Worm (Caenorhabditis elegans) whole organism, young adult: ENCODE measurements around the gene T07A9.15.

ENCODE experiments used
- B0261.1 ChIP-seq: sonication (generic microtip); optimal IDR thresholded peaks from 2 replicates; lab custom pipeline; 2016; ENCODE audit warnings: mild to moderate bottlenecking, missing genetic modification characterization, moderate library complexity, missing compliant biosample characterization
- D2030.7 ChIP-seq: fragments of 200-800 bp; sonication (Bioruptor generic); IDR thresholded peaks from 2 replicates; pipeline ENCODE4 v1.3.6; 2022; ENCODE audit warnings: missing genetic modification reagents, missing genetic modification characterization, missing compliant biosample characterization
- F10E7.11 ChIP-seq: sonication (generic microtip); optimal IDR thresholded peaks from 2 replicates; lab custom pipeline; 2017; ENCODE audit warnings: mild to moderate bottlenecking, missing genetic modification characterization, moderate library complexity, missing compliant biosample characterization
- F33H1.4 ChIP-seq: fragments of 200-800 bp; sonication (Bioruptor generic); IDR thresholded peaks from 2 replicates; pipeline ENCODE4 v1.3.6; 2022; ENCODE audit warnings: missing genetic modification reagents, missing genetic modification characterization, missing compliant biosample characterization
- F39B2.1 ChIP-seq: fragments of 200-800 bp; sonication (Bioruptor generic); IDR thresholded peaks from 2 replicates; pipeline ENCODE4 v1.3.6; 2022; ENCODE audit warnings: missing genetic modification reagents, missing genetic modification characterization, missing compliant biosample characterization
- F52B5.7 ChIP-seq: sonication (generic microtip); optimal IDR thresholded peaks from 2 replicates; lab custom pipeline; 2016; ENCODE audit warnings: mild to moderate bottlenecking, missing genetic modification characterization, missing compliant biosample characterization
- K11D2.4 ChIP-seq: fragments of 200-800 bp; sonication (Bioruptor generic); IDR thresholded peaks from 2 replicates; pipeline ENCODE4 v1.3.6; 2022; ENCODE audit warnings: missing genetic modification reagents, missing genetic modification characterization, missing compliant biosample characterization
- T26A5.8 ChIP-seq: sonication (generic microtip); optimal IDR thresholded peaks from 2 replicates; lab custom pipeline; 2016; ENCODE audit warnings: missing genetic modification characterization, missing compliant biosample characterization
- Y56A3A.18 ChIP-seq: fragments of 200-800 bp; sonication (Bioruptor generic); IDR thresholded peaks from 2 replicates; pipeline ENCODE4 v1.3.6; 2022; ENCODE audit warnings: missing genetic modification reagents, missing genetic modification characterization, missing compliant biosample characterization
- Y67H2A.10 ChIP-seq: fragments of 200-800 bp; sonication (Bioruptor generic); conservative IDR thresholded peaks from 2 replicates; pipeline ENCODE4 v1.3.6; 2022; ENCODE audit warnings: missing genetic modification reagents, missing genetic modification characterization, missing compliant biosample characterization
- ama-1 ChIP-seq, 3 experiments: fragments of 150-350 bp in 1 of 3; sonication (generic microtip) in 2 of 3; optimal IDR thresholded peaks; 2 replicates each; lab custom pipeline; 2014 to 2018; ENCODE audit warnings: missing biosample characterization in 2 of 3, missing genetic modification characterization in 2 of 3, missing genetic modification reagents in 2 of 3
- aptf-2 ChIP-seq: fragments of 200-800 bp; sonication (Bioruptor generic); conservative IDR thresholded peaks from 2 replicates; pipeline ENCODE4 v1.3.6; 2022; ENCODE audit warnings: missing genetic modification reagents, missing genetic modification characterization, missing compliant biosample characterization
- attf-6 ChIP-seq: fragments of 200-800 bp; sonication (Bioruptor generic); IDR thresholded peaks from 2 replicates; pipeline ENCODE4 v1.3.6; 2022; ENCODE audit warnings: missing genetic modification reagents, missing genetic modification characterization, missing compliant biosample characterization
- cebp-2 ChIP-seq: fragments of 200-800 bp; sonication (Bioruptor generic); IDR thresholded peaks from 2 replicates; pipeline ENCODE4 v1.3.6; 2022; ENCODE audit warnings: missing genetic modification characterization, missing compliant biosample characterization
- ceh-79 ChIP-seq: sonication (generic microtip); optimal IDR thresholded peaks from 2 replicates; lab custom pipeline; 2017; ENCODE audit warnings: mild to moderate bottlenecking, missing genetic modification characterization, missing compliant biosample characterization
- dpl-1 ChIP-seq: fragments of 150-350 bp; optimal IDR thresholded peaks from 2 replicates; lab custom pipeline; 2014; ENCODE audit warnings: missing biosample characterization, missing genetic modification reagents, missing genetic modification characterization
- efl-1 ChIP-seq: fragments of 150-350 bp; optimal IDR thresholded peaks from 2 replicates; lab custom pipeline; 2014; ENCODE audit warnings: missing biosample characterization, missing genetic modification reagents, missing genetic modification characterization
- egl-44 ChIP-seq: fragments of 200-800 bp; sonication (Bioruptor generic); IDR thresholded peaks from 2 replicates; pipeline ENCODE4 v1.3.6; 2022; ENCODE audit warnings: missing genetic modification reagents, missing genetic modification characterization, missing compliant biosample characterization
- ekl-4 ChIP-seq: fragments of 200-800 bp; sonication (Bioruptor generic); IDR thresholded peaks from 2 replicates; pipeline ENCODE4 v1.3.6; 2022; ENCODE audit warnings: missing genetic modification reagents, missing genetic modification characterization, missing compliant biosample characterization
- fkh-3 ChIP-seq: sonication (generic microtip); optimal IDR thresholded peaks from 2 replicates; lab custom pipeline; 2016; ENCODE audit warnings: mild to moderate bottlenecking, missing genetic modification characterization, missing compliant biosample characterization
- gei-17 ChIP-seq: fragments of 200-800 bp; sonication (Bioruptor generic); optimal IDR thresholded peaks from 2 replicates; lab custom pipeline; 2018; ENCODE audit warnings: mild to moderate bottlenecking, missing genetic modification characterization, missing compliant biosample characterization
- hlh-26 ChIP-seq: fragments of 200-800 bp; sonication (Bioruptor generic); conservative IDR thresholded peaks from 2 replicates; pipeline ENCODE4 v1.3.6; 2022; ENCODE audit warnings: missing genetic modification reagents, missing genetic modification characterization, missing compliant biosample characterization
- hmg-1.2 ChIP-seq: fragments of 200-800 bp; sonication (Bioruptor generic); IDR thresholded peaks from 2 replicates; pipeline ENCODE4 v1.3.6; 2022; ENCODE audit warnings: missing genetic modification reagents, missing genetic modification characterization, missing compliant biosample characterization
- hmg-20 ChIP-seq: fragments of 200-800 bp; sonication (Bioruptor generic); IDR thresholded peaks from 2 replicates; pipeline ENCODE4 v1.3.6; 2022; ENCODE audit warnings: missing genetic modification reagents, missing genetic modification characterization, missing compliant biosample characterization
- let-607 ChIP-seq, 2 experiments: fragments of 200-800 bp in 1 of 2; sonication (Bioruptor generic) in 1 of 2; sonication (generic microtip) in 1 of 2; optimal IDR thresholded peaks; 2 replicates each; lab custom pipeline; 2016 to 2018; ENCODE audit warnings: mild to moderate bottlenecking in 2 of 2, missing compliant biosample characterization in 2 of 2, missing genetic modification characterization in 2 of 2, moderate library complexity in 2 of 2, missing genotype in 1 of 2
- lin-35 ChIP-seq, 3 experiments: fragments of 150-350 bp in 2 of 3; sonication (generic microtip) in 1 of 3; optimal IDR thresholded peaks; 2 replicates each; lab custom pipeline; 2014 to 2018; ENCODE audit warnings: missing biosample characterization in 3 of 3, missing genetic modification characterization in 3 of 3, missing genetic modification reagents in 3 of 3
- lin-40 ChIP-seq: sonication (generic microtip); optimal IDR thresholded peaks from 2 replicates; lab custom pipeline; 2016; ENCODE audit warnings: missing genetic modification characterization, mild to moderate bottlenecking, missing compliant biosample characterization, missing genotype, missing genetic modification reagents
- lin-54 ChIP-seq: fragments of 200-800 bp; sonication (Bioruptor generic); optimal IDR thresholded peaks from 2 replicates; lab custom pipeline; 2018; ENCODE audit warnings: mild to moderate bottlenecking, missing genetic modification characterization, missing compliant biosample characterization
- lsl-1 ChIP-seq: fragments of 200-800 bp; sonication (Bioruptor generic); optimal IDR thresholded peaks from 2 replicates; lab custom pipeline; 2018; ENCODE audit warnings: mild to moderate bottlenecking, missing genetic modification characterization, moderate library complexity, missing compliant biosample characterization
- madf-10 ChIP-seq: sonication (generic microtip); optimal IDR thresholded peaks from 2 replicates; lab custom pipeline; 2016; ENCODE audit warnings: mild to moderate bottlenecking, missing genetic modification characterization, missing compliant biosample characterization
- nfya-1 ChIP-seq: sonication (generic microtip); optimal IDR thresholded peaks from 2 replicates; lab custom pipeline; 2017; ENCODE audit warnings: antibody characterized with exemption, missing compliant biosample characterization, missing genetic modification characterization, borderline replicate concordance; ENCODE audit not compliant: insufficient read depth
- nfya-2 ChIP-seq: fragments of 200-800 bp; sonication (Bioruptor generic); IDR thresholded peaks from 2 replicates; pipeline ENCODE4 v1.3.6; 2022; ENCODE audit warnings: missing genetic modification reagents, missing genetic modification characterization, missing compliant biosample characterization
- nfyb-1 ChIP-seq: fragments of 200-800 bp; sonication (Bioruptor generic); IDR thresholded peaks from 2 replicates; pipeline ENCODE4 v1.3.6; 2022; ENCODE audit warnings: missing genetic modification reagents, missing genetic modification characterization, missing compliant biosample characterization
- nhr-120 ChIP-seq: fragments of 200-800 bp; sonication (Bioruptor generic); IDR thresholded peaks from 2 replicates; pipeline ENCODE4 v1.3.6; 2022; ENCODE audit warnings: missing genetic modification characterization, missing compliant biosample characterization
- nhr-80 ChIP-seq: sonication (generic microtip); optimal IDR thresholded peaks from 2 replicates; lab custom pipeline; 2016; ENCODE audit warnings: missing genetic modification characterization, missing compliant biosample characterization
- nhr-90 ChIP-seq: sonication (generic microtip); optimal IDR thresholded peaks from 2 replicates; lab custom pipeline; 2016; ENCODE audit warnings: missing genotype, mild to moderate bottlenecking, missing genetic modification characterization, missing compliant biosample characterization
- rec-8 ChIP-seq, 2 experiments: sonication (generic microtip); optimal IDR thresholded peaks; 2 replicates each; lab custom pipeline; 2016; ENCODE audit warnings: mild to moderate bottlenecking in 2 of 2, missing genetic modification characterization in 2 of 2, missing genetic modification reagents in 2 of 2, missing genotype in 2 of 2, missing biosample characterization in 1 of 2, missing compliant biosample characterization in 1 of 2, moderate library complexity in 1 of 2
- rpc-1 ChIP-seq, 2 experiments: fragments of 150-350 bp in 1 of 2; sonication (generic microtip) in 1 of 2; optimal IDR thresholded peaks; 2 replicates each; lab custom pipeline; 2014 to 2018; ENCODE audit warnings: missing biosample characterization in 1 of 2, missing genetic modification characterization in 1 of 2, missing genetic modification reagents in 1 of 2, missing genotype in 1 of 2
- sdz-38 ChIP-seq: sonication (generic microtip); optimal IDR thresholded peaks from 2 replicates; lab custom pipeline; 2016; ENCODE audit warnings: missing genotype, missing genetic modification characterization, missing compliant biosample characterization
- snpc-1.1 ChIP-seq: sonication (generic microtip); optimal IDR thresholded peaks from 2 replicates; lab custom pipeline; 2017; ENCODE audit warnings: missing genetic modification characterization, mild to moderate bottlenecking, missing compliant biosample characterization, antibody characterized with exemption, moderate library complexity, missing genotype, missing genetic modification reagents; ENCODE audit not compliant: insufficient read depth
- snpc-1.3 ChIP-seq: sonication (generic microtip); optimal IDR thresholded peaks from 2 replicates; lab custom pipeline; 2017; ENCODE audit warnings: missing genetic modification characterization, mild to moderate bottlenecking, missing compliant biosample characterization, antibody characterized with exemption, moderate library complexity, missing genotype, missing genetic modification reagents; ENCODE audit not compliant: insufficient read depth
- snpc-3.4 ChIP-seq: sonication (generic microtip); optimal IDR thresholded peaks from 2 replicates; lab custom pipeline; 2017; ENCODE audit warnings: missing genetic modification characterization, mild to moderate bottlenecking, missing compliant biosample characterization, antibody characterized with exemption, moderate library complexity, missing genotype, missing genetic modification reagents
- somi-1 ChIP-seq: fragments of 200-800 bp; sonication (Bioruptor generic); optimal IDR thresholded peaks from 2 replicates; lab custom pipeline; 2018; ENCODE audit warnings: mild to moderate bottlenecking, missing genetic modification characterization, missing compliant biosample characterization
- tbx-9 ChIP-seq: sonication (generic microtip); optimal IDR thresholded peaks from 2 replicates; lab custom pipeline; 2016; ENCODE audit warnings: borderline replicate concordance, missing genetic modification characterization, inconsistent platforms, missing compliant biosample characterization
- zim-3 ChIP-seq: sonication (generic microtip); optimal IDR thresholded peaks from 2 replicates; lab custom pipeline; 2017; ENCODE audit warnings: mild to moderate bottlenecking, missing genetic modification characterization, moderate library complexity, missing compliant biosample characterization
- ztf-22 ChIP-seq: fragments of 200-800 bp; sonication (Bioruptor generic); optimal IDR thresholded peaks from 2 replicates; lab custom pipeline; 2018; ENCODE audit warnings: mild to moderate bottlenecking, missing genetic modification characterization, moderate library complexity, missing compliant biosample characterization
- ztf-6 ChIP-seq: fragments of 200-800 bp; sonication (Bioruptor generic); IDR thresholded peaks from 2 replicates; pipeline ENCODE4 v1.3.6; 2022; ENCODE audit warnings: missing genetic modification reagents, missing genetic modification characterization, missing compliant biosample characterization

Gene T07A9.15

ce11 chrIV:390279-390678 is 3.1 kb downstream of the T07A9.15 start, which contains the start of the genes ears-2 and uncp-18 (continued):
- TF ChIP-seq F39B2.1 (GFP tag; lab: Robert Waterston, UW) (no peak), dpl-1 (GFP tag; lab: Kevin White, UChicago) (peak; percentile 46), madf-10 (tag; lab: Kevin White, UChicago) (peak; percentile 89), ceh-79 (tag; lab: Kevin White, UChicago) (peak; percentile 31), ztf-22 (peak; percentile 28), Y56A3A.18 (no peak), hmg-1.2 (peak; percentile 73), T26A5.8 (tag; lab: Kevin White, UChicago) (no peak), hlh-26 (no peak), lin-40 (peak; percentile 89), ekl-4 (GFP tag; lab: Robert Waterston, UW) (peak; percentile 73), F10E7.11 (tag; lab: Kevin White, UChicago) (peak; percentile 46), hmg-20 (GFP tag; lab: Robert Waterston, UW) (peak; percentile 49; the same call in 1 of the 2 replicates), snpc-1.1 (tag; lab: Kevin White, UChicago) (peak; percentile 66), attf-6 (GFP tag; lab: Robert Waterston, UW) (no peak), egl-44 (GFP tag; lab: Robert Waterston, UW) (peak; percentile 89), nhr-80 (tag; lab: Kevin White, UChicago) (peak; percentile 75), tbx-9 (no peak), let-607 (tag; optimal IDR thresholded peaks at IDR 0.05; lab: Kevin White, UChicago) (peak in 1 of 2 experiments; percentile 77), nhr-120 (GFP tag; lab: Robert Waterston, UW) (no peak), K11D2.4 (GFP tag; lab: Robert Waterston, UW) (peak; percentile 81), rpc-1 (optimal IDR thresholded peaks at IDR 0.05; lab: Kevin White, UChicago) (peak; percentile 68), rpc-1 (tag; optimal IDR thresholded peaks at IDR 0.05; lab: Kevin White, UChicago) (peak; percentile 3), snpc-3.4 (tag; lab: Kevin White, UChicago) (peak; percentile 85), D2030.7 (GFP tag; lab: Robert Waterston, UW) (peak; percentile 93), aptf-2 (GFP tag; lab: Robert Waterston, UW) (peak; percentile 71; the same call in 1 of the 2 replicates), somi-1 (GFP tag; lab: Kevin White, UChicago) (peak; percentile 66), nfya-1 (tag; lab: Kevin White, UChicago) (no peak), rec-8 (tag; optimal IDR thresholded peaks at IDR 0.05; lab: Kevin White, UChicago) (peak; percentile 79 to 83), ama-1 (optimal IDR thresholded peaks at IDR 0.05; lab: Kevin White, UChicago) (no peak), ama-1 (GFP tag; optimal IDR thresholded peaks at IDR 0.05; lab: Kevin White, UChicago) (no peak), nfya-2 (no peak), gei-17 (GFP tag; lab: Kevin White, UChicago) (peak; percentile 63), fkh-3 (tag; lab: Kevin White, UChicago) (peak; percentile 5), ztf-6 (GFP tag; lab: Robert Waterston, UW) (0 out of 2 replicates have a peak, but pooled peaks have one; percentile 54), nfyb-1 (GFP tag; lab: Robert Waterston, UW) (peak; percentile 90), efl-1 (GFP tag; lab: Kevin White, UChicago) (peak; percentile 34), lin-54 (peak; percentile 85), zim-3 (tag; lab: Kevin White, UChicago) (peak; percentile 79), sdz-38 (no peak), lin-35 (GFP tag; optimal IDR thresholded peaks at IDR 0.05; lab: Kevin White, UChicago) (peak in 2 of 3 experiments; percentile 76 to 88), lsl-1 (peak; percentile 73), Y67H2A.10 (GFP tag; lab: Robert Waterston, UW) (peak; percentile 84), cebp-2 (GFP tag; lab: Robert Waterston, UW) (no peak), B0261.1 (tag; lab: Kevin White, UChicago) (peak; percentile 22), snpc-1.3 (tag; lab: Kevin White, UChicago) (peak; percentile 82), F33H1.4 (GFP tag; lab: Robert Waterston, UW) (peak; percentile 74), nhr-90 (tag; lab: Kevin White, UChicago) (peak; percentile 68), F52B5.7 (tag; lab: Kevin White, UChicago) (peak; percentile 80)
